Worm (Caenorhabditis elegans) whole organism, midembryonic: ENCODE results near the gene dex-1.
A peak's percentile ranks its signal among the peaks of the same experiment; 100 is the strongest.

Experiments
- T22C8.4 ChIP-seq: fragments of 200-800 bp; sonication (Bioruptor generic); IDR thresholded peaks from 2 replicates; pipeline ENCODE4 v1.3.6; 2022; ENCODE audit warnings: missing genetic modification characterization, missing compliant biosample characterization
- cog-1 ChIP-seq: sonication (generic microtip); optimal IDR thresholded peaks from 2 replicates; lab custom pipeline; 2016; ENCODE audit warnings: missing genetic modification characterization, missing compliant biosample characterization
- flt-1 ChIP-seq: fragments of 200-800 bp; sonication (Bioruptor generic); IDR thresholded peaks from 2 replicates; pipeline ENCODE4 v1.3.6; 2022; ENCODE audit warnings: missing genetic modification characterization, missing compliant biosample characterization
- klf-2 ChIP-seq: fragments of 200-800 bp; sonication (Bioruptor generic); conservative IDR thresholded peaks from 2 replicates; pipeline ENCODE4 v1.3.6; 2022; ENCODE audit warnings: missing genetic modification reagents, missing genetic modification characterization, missing compliant biosample characterization
- med-1 ChIP-seq: sonication (generic microtip); optimal IDR thresholded peaks from 2 replicates; lab custom pipeline; 2017; ENCODE audit warnings: missing genetic modification characterization, mild to moderate bottlenecking, missing compliant biosample characterization, antibody characterized with exemption, missing genetic modification reagents; ENCODE audit not compliant: insufficient read depth
- ref-1 ChIP-seq: fragments of 200-800 bp; sonication (Bioruptor generic); conservative IDR thresholded peaks from 2 replicates; pipeline ENCODE4 v1.3.6; 2022; ENCODE audit warnings: missing genetic modification reagents, missing genetic modification characterization, missing compliant biosample characterization
- tab-1 ChIP-seq: fragments of 200-800 bp; sonication (Bioruptor generic); IDR thresholded peaks from 2 replicates; pipeline ENCODE4 v1.3.6; 2022; ENCODE audit warnings: missing genetic modification characterization, missing compliant biosample characterization
- ztf-23 ChIP-seq: fragments of 200-800 bp; sonication (Bioruptor generic); IDR thresholded peaks from 2 replicates; pipeline ENCODE4 v1.3.6; 2022; ENCODE audit warnings: missing genetic modification reagents, missing genetic modification characterization, missing compliant biosample characterization
- ztf-29 ChIP-seq: fragments of 200-800 bp; sonication (Bioruptor generic); IDR thresholded peaks from 2 replicates; pipeline ENCODE4 v1.3.6; 2022; ENCODE audit warnings: missing genetic modification reagents, missing genetic modification characterization, missing compliant biosample characterization

The dex-1 gene

DNA sequence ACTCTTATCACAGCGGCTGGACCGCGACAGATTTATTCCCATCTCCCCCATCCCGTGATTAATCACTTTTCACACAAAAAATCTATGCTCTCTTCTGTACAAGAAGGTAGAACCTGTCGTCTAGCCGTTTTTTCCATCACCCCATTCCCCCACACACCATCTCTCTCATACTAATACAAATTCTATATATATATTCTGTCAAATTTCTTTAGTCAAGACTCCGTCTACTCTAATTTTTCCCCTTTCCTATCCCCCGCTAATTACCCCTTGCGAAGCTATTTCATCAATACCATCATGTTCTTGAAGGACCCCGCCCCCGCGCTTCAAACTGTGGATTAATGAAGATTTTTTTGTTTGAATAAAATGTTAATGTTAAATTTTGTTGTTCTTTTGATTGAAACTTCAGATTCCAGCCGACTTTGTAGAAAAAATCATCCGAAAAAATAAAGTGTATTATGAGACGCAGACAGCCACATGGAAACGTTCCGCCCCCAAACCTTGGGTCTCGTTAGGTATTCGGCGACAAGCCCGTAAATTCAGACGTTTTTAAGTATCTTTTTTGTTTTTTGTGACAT, 19.8 kb upstream of the dex-1 start:
- no peak for TF ChIP-seq flt-1 (GFP tag; lab: Robert Waterston, UW)
- TF ChIP-seq ztf-23 (GFP tag; lab: Robert Waterston, UW): 0 out of 2 replicates have a peak, but pooled peaks have one; percentile 52

DNA sequence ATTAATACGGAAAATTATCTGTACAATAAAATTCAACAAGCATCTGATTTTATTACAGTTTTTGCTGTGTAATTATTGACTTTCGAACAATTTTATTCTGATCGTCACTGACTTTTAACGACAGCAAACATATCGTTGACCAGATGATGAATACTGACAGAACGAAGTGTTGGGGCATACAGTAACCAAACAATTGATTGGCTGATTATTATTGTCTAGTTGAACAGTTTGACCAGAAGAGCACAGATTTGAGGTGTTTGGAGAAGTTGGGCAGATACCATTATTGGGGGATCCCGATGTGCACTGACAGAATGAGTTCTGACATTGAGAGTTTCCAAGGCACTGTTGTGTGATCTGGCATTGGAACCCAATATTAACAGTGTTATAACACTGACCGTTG, 19.0 kb upstream of the dex-1 start:
- TF ChIP-seq ref-1 (GFP tag; lab: Robert Waterston, UW) (no peak), cog-1 (no peak), med-1 (GFP tag; lab: Kevin White, UChicago) (no peak), flt-1 (GFP tag; lab: Robert Waterston, UW) (no peak), klf-2 (no peak), T22C8.4 (GFP tag; lab: Robert Waterston, UW) (no peak), tab-1 (no peak), ztf-23 (GFP tag; lab: Robert Waterston, UW) (no peak), ztf-29 (GFP tag; lab: Robert Waterston, UW) (no peak)

DNA sequence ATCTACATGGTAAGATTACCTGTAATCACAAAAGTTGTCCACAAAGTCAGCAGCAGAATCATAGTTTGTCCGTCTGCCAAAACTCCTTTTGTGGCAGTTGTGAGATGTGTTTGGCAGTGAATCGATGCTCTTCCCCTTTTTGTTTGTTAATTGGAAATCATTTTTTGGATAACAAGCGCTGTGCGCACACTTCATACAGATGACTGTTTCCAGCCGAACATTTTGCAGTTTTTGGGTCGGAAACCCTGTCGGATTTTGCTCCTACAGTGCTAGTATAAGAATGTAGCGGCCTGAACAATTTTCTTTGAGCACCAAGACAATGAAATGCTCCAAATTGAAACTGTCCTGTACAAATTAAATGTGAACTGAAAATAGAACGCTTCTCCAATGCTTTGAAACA, 17.2 kb upstream of the dex-1 start, which contains the start of gene D1044.7:
TSS of gene D1044.7 (minus strand) at position 101 of the 400 bp plus-strand sequence.
- TF ChIP-seq ztf-29 (GFP tag; lab: Robert Waterston, UW) (no peak), cog-1 (no peak), flt-1 (GFP tag; lab: Robert Waterston, UW) (no peak), tab-1 (no peak), ref-1 (GFP tag; lab: Robert Waterston, UW) (no peak), med-1 (GFP tag; lab: Kevin White, UChicago) (no peak)

DNA sequence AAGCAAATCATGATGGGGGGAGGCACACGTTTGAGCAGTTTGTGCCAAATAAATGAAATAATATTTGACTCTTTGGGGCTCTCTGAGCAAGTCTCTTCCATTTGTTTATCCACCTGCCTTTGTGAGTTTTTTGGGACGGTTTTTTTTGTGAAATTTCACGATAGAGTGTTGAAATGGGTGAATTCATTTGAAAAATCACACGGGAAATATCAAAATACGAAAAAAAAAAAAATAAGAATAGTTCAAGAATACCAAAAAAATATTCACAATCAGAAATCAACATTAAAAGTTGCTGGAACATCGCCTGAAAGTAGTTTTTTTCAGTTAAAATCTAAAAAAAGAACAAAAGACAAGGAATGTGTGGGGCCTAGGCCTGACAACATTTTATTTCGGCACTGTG, 13.4 kb upstream of the dex-1 start, which contains the start of gene pqn-25:
TSS of gene pqn-25 (minus strand) at position 101 of the 400 bp plus-strand sequence.
- TF ChIP-seq klf-2 (no peak), ztf-29 (GFP tag; lab: Robert Waterston, UW) (no peak), ztf-23 (GFP tag; lab: Robert Waterston, UW) (no peak), med-1 (GFP tag; lab: Kevin White, UChicago) (no peak), tab-1 (no peak), T22C8.4 (GFP tag; lab: Robert Waterston, UW) (no peak), cog-1 (no peak), ref-1 (GFP tag; lab: Robert Waterston, UW) (no peak), flt-1 (GFP tag; lab: Robert Waterston, UW) (no peak)

- no peak for TF ChIP-seq flt-1 (GFP tag; lab: Robert Waterston, UW)
- TF ChIP-seq ref-1 (GFP tag; lab: Robert Waterston, UW): no peak
- no peak for TF ChIP-seq klf-2
- TF ChIP-seq ztf-23 (GFP tag; lab: Robert Waterston, UW): no peak
- TF ChIP-seq ztf-29 (GFP tag; lab: Robert Waterston, UW): no peak
- TF ChIP-seq tab-1: no peak
- TF ChIP-seq T22C8.4 (GFP tag; lab: Robert Waterston, UW): no peak
- no peak for TF ChIP-seq med-1 (GFP tag; lab: Kevin White, UChicago)
- no peak for TF ChIP-seq cog-1
Measured at ce11 chrIII:5517423-5517822, 8.5 kb upstream of the dex-1 start, which contains the start of gene nekl-4. nekl-4 (minus strand) TSS chrIII:5517523.

ce11 chrIII:5521930-5522329, 4.0 kb upstream of the dex-1 start, which contains the start of gene D1044.4:
D1044.4 (minus strand) TSS chrIII:5522030.
- TF ChIP-seq flt-1 (GFP tag; lab: Robert Waterston, UW) (no peak), ztf-29 (GFP tag; lab: Robert Waterston, UW) (no peak), klf-2 (no peak), med-1 (GFP tag; lab: Kevin White, UChicago) (no peak), T22C8.4 (GFP tag; lab: Robert Waterston, UW) (no peak), ztf-23 (GFP tag; lab: Robert Waterston, UW) (no peak), ref-1 (GFP tag; lab: Robert Waterston, UW) (no peak), cog-1 (no peak), tab-1 (no peak)

- TF ChIP-seq flt-1 (GFP tag; lab: Robert Waterston, UW) (no peak), ztf-29 (GFP tag; lab: Robert Waterston, UW) (no peak), ztf-23 (GFP tag; lab: Robert Waterston, UW) (no peak), cog-1 (no peak), klf-2 (no peak), med-1 (GFP tag; lab: Kevin White, UChicago) (no peak), T22C8.4 (GFP tag; lab: Robert Waterston, UW) (no peak), ref-1 (GFP tag; lab: Robert Waterston, UW) (no peak), tab-1 (no peak)
Measured at ce11 chrIII:5541777-5542176, 15.9 kb downstream of the dex-1 start.

- no peak for TF ChIP-seq cog-1
- TF ChIP-seq ref-1 (GFP tag; lab: Robert Waterston, UW): no peak
- TF ChIP-seq med-1 (GFP tag; lab: Kevin White, UChicago): no peak
- no peak for TF ChIP-seq flt-1 (GFP tag; lab: Robert Waterston, UW)
- TF ChIP-seq ztf-23 (GFP tag; lab: Robert Waterston, UW): no peak
- TF ChIP-seq tab-1: no peak
- no peak for TF ChIP-seq T22C8.4 (GFP tag; lab: Robert Waterston, UW)
- TF ChIP-seq klf-2: no peak
- TF ChIP-seq ztf-29 (GFP tag; lab: Robert Waterston, UW): no peak
Measured at ce11 chrIII:5543050-5543449, 17.1 kb downstream of the dex-1 start, which contains the start of gene D1044.6. D1044.6 (minus strand) TSS chrIII:5543177.

DNA sequence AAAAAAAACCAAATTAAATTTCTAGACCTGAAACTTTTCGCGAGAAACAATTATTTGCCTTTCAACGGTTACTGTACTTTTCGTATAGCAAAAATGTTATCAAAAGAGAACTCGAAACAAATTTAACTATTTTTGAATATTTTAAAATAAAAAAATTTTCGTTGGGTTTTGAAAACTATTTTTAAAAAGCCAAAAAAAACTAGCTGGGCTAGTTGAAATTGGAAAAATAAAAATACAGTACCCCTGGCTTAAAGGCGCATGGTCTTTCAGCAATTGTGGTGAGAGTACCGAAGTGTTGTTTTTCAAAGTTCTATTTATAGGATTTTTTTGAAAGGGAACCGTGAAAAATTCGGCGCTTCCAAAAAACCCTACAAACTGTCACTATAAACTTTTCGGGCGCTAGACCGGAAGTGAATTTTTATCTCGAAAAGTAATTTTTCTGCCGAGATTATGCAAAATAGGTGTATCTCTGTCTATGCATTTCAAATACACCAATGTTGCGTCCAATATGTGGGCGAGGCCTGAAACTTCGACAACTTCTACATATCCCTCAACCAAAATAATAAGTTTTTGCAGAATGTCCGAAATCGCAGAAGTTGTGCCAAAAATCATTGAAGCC, 17.9 kb downstream of the dex-1 start, which contains the start of gene D1044.1:
TSS of gene D1044.1 (plus strand) at position 569 of the 619 bp plus-strand sequence.
- TF ChIP-seq tab-1: no peak
- no peak for TF ChIP-seq med-1 (GFP tag; lab: Kevin White, UChicago)
- TF ChIP-seq T22C8.4 (GFP tag; lab: Robert Waterston, UW): no peak
- TF ChIP-seq klf-2: no peak
- no peak for TF ChIP-seq ztf-23 (GFP tag; lab: Robert Waterston, UW)
- no peak for TF ChIP-seq ref-1 (GFP tag; lab: Robert Waterston, UW)
- no peak for TF ChIP-seq cog-1
- TF ChIP-seq flt-1 (GFP tag; lab: Robert Waterston, UW): no peak
- TF ChIP-seq ztf-29 (GFP tag; lab: Robert Waterston, UW): no peak
